Fruit fly (Drosophila melanogaster): Measurements from ENCODE around the gene cpo.
A peak's percentile ranks its signal among the peaks of the same experiment; 100 is the strongest.

cpo gene

dm6 chr3R:17943359-17944232 lies 24.0 kb downstream of the cpo start:
- TF ChIP-seq phol (tag; optimal IDR thresholded peaks at IDR 0.05) = peak; percentile 75
- peak; percentile 59 for TF ChIP-seq Nf-YA (GFP tag; IDR thresholded peaks at IDR 0.05)
- TF ChIP-seq CG33213 (GFP tag; optimal IDR thresholded peaks at IDR 0.05) = peak; percentile 31
- TF ChIP-seq tap (tag; optimal IDR thresholded peaks at IDR 0.05) = no peak
- TF ChIP-seq CG2712 (tag; optimal IDR thresholded peaks at IDR 0.05) = peak; percentile 70
- TF ChIP-seq crol (GFP tag; IDR thresholded peaks at IDR 0.05) = no peak
- no peak for TF ChIP-seq sd (tag; optimal IDR thresholded peaks at IDR 0.05)
- TF ChIP-seq fd96Cb (tag; optimal IDR thresholded peaks at IDR 0.05) = peak; percentile 61
- peak; percentile 32 for TF ChIP-seq fd102C (GFP tag; optimal IDR thresholded peaks at IDR 0.05)
- no peak; the same call in 1 of the 2 replicates for TF ChIP-seq onecut (GFP tag; IDR thresholded peaks at IDR 0.05)
- TF ChIP-seq CG1603 (tag; optimal IDR thresholded peaks at IDR 0.05) = peak; percentile 64
- no peak for TF ChIP-seq CG1647 (GFP tag; optimal IDR thresholded peaks at IDR 0.05)
- peak; percentile 11 for TF ChIP-seq CG13123 (GFP tag; optimal IDR thresholded peaks at IDR 0.05)
- TF ChIP-seq Bdp1 (GFP tag; optimal IDR thresholded peaks at IDR 0.05) = no peak
- TF ChIP-seq CG6854 (GFP tag; optimal IDR thresholded peaks at IDR 0.05) = no peak
- TF ChIP-seq CG2120 (GFP tag; optimal IDR thresholded peaks at IDR 0.05) = peak; percentile 48
- no peak for TF ChIP-seq ham (GFP tag; IDR thresholded peaks at IDR 0.05)
- TF ChIP-seq hb (GFP tag; IDR thresholded peaks at IDR 0.05; ENCODE audit: partially characterized antibody) = no peak
- TF ChIP-seq CG11560 (tag; IDR thresholded peaks at IDR 0.05) = no peak
- no peak for TF ChIP-seq fru (optimal IDR thresholded peaks at IDR 0.05)
- peak; percentile 2 for TF ChIP-seq BtbVII (GFP tag; optimal IDR thresholded peaks at IDR 0.05)
- TF ChIP-seq CG12659 (GFP tag; optimal IDR thresholded peaks at IDR 0.05) = peak; percentile 10
- TF ChIP-seq E2f2 (GFP tag; IDR thresholded peaks at IDR 0.05) = 0 out of 2 replicates have a peak, but pooled peaks have one; percentile 16
- TF ChIP-seq CG13296 (GFP tag; optimal IDR thresholded peaks at IDR 0.05) = peak; percentile 9
- TF ChIP-seq bsh (GFP tag; optimal IDR thresholded peaks at IDR 0.05) = peak; percentile 60 to 68
- peak; percentile 28 for TF ChIP-seq NC2α (GFP tag; optimal IDR thresholded peaks at IDR 0.05)
- peak; percentile 23 for TF ChIP-seq p53 (GFP tag; optimal IDR thresholded peaks at IDR 0.05)
- TF ChIP-seq Trl (optimal IDR thresholded peaks at IDR 0.05) = peak; percentile 99
- TF ChIP-seq Trl (GFP tag; optimal IDR thresholded peaks at IDR 0.05) = peak; percentile 2
- no peak for TF ChIP-seq CG11085 (GFP tag; IDR thresholded peaks at IDR 0.05)
- TF ChIP-seq CG18619 (GFP tag; optimal IDR thresholded peaks at IDR 0.05) = peak; percentile 36
- peak; percentile 38 for TF ChIP-seq Hsf (GFP tag; optimal IDR thresholded peaks at IDR 0.05)
- TF ChIP-seq Ptx1 (GFP tag; IDR thresholded peaks at IDR 0.05) = peak; percentile 35; the same call in 1 of the 2 replicates
- TF ChIP-seq HLH3B (GFP tag; IDR thresholded peaks at IDR 0.05) = no peak
- peak; percentile 46 for TF ChIP-seq Hr3 (GFP tag; optimal IDR thresholded peaks at IDR 0.05)
- TF ChIP-seq CG32767 (GFP tag; IDR thresholded peaks at IDR 0.05) = no peak
- peak; percentile 42 for TF ChIP-seq CG30431 (GFP tag; optimal IDR thresholded peaks at IDR 0.05)
- peak; percentile 42 for TF ChIP-seq bcd (GFP tag; optimal IDR thresholded peaks at IDR 0.05)
- TF ChIP-seq CG15269 (tag; optimal IDR thresholded peaks at IDR 0.05) = peak; percentile 37
- TF ChIP-seq Lhr (GFP tag; optimal IDR thresholded peaks at IDR 0.05) = no peak
- peak; percentile 58 for TF ChIP-seq nmo (GFP tag; optimal IDR thresholded peaks at IDR 0.05)
- TF ChIP-seq cwo (GFP tag; optimal IDR thresholded peaks at IDR 0.05) = peak; percentile 40
- TF ChIP-seq CG4854 (GFP tag; optimal IDR thresholded peaks at IDR 0.05) = peak; percentile 30
- TF ChIP-seq ato (GFP tag; IDR thresholded peaks at IDR 0.05; ENCODE audit: partially characterized antibody) = peak; percentile 5; the same call in 1 of the 2 replicates
- peak; percentile 51 for TF ChIP-seq unc-4 (GFP tag; IDR thresholded peaks at IDR 0.05; ENCODE audit: partially characterized antibody)
- TF ChIP-seq HLH4C (GFP tag; IDR thresholded peaks at IDR 0.05; ENCODE audit: partially characterized antibody) = no peak
- no peak for TF ChIP-seq nerfin-2 (GFP tag; IDR thresholded peaks at IDR 0.05; ENCODE audit: partially characterized antibody)
- TF ChIP-seq lab (GFP tag; optimal IDR thresholded peaks at IDR 0.05) = peak; percentile 62
- TF ChIP-seq ERR (GFP tag; optimal IDR thresholded peaks at IDR 0.05) = no peak

All from whole organism, embryonic.